Fruit fly (Drosophila melanogaster) whole organism, wandering third instar larva: ENCODE results near the gene trbl.
A peak's percentile ranks its signal among the peaks of the same experiment; 100 is the strongest.

Experiments used
- Abd-B ChIP-seq: fragments of >200 bp; optimal IDR thresholded peaks from 2 replicates; lab custom pipeline; 2017; ENCODE audit warnings: missing biosample characterization, missing genetic modification characterization
- CG32264 ChIP-seq: fragments of 200-800 bp; sonication (Bioruptor generic); optimal IDR thresholded peaks from 2 replicates; lab custom pipeline; 2016; ENCODE audit warnings: missing biosample characterization, missing genetic modification characterization
- CG9705 ChIP-seq: fragments of 200-800 bp; sonication (Bioruptor generic); optimal IDR thresholded peaks from 2 replicates; lab custom pipeline; 2018; ENCODE audit warnings: missing biosample characterization, mild to moderate bottlenecking, missing genetic modification characterization
- CrebA ChIP-seq: fragments of 200-800 bp; sonication (Bioruptor generic); optimal IDR thresholded peaks from 2 replicates; lab custom pipeline; 2016; ENCODE audit warnings: missing biosample characterization, mild to moderate bottlenecking, missing genetic modification characterization, borderline replicate concordance
- Dfd ChIP-seq: fragments of >200 bp; optimal IDR thresholded peaks from 2 replicates; lab custom pipeline; 2017; ENCODE audit warnings: missing biosample characterization, missing genetic modification characterization
- Dif ChIP-seq: fragments of 200-275, 200-300 bp; sonication (Bioruptor generic); optimal IDR thresholded peaks from 2 replicates; lab custom pipeline; 2018; ENCODE audit warnings: missing biosample characterization, missing genetic modification characterization; ENCODE audit not compliant: partially characterized antibody
- GATAd ChIP-seq: sonication (Bioruptor generic); optimal IDR thresholded peaks from 2 replicates; lab custom pipeline; 2016; ENCODE audit warnings: missing biosample characterization, missing genetic modification characterization
- HLH106 ChIP-seq: fragments of 200-800 bp; optimal IDR thresholded peaks from 3 replicates; lab custom pipeline; 2019; ENCODE audit warnings: missing biosample characterization, mild to moderate bottlenecking, missing genetic modification characterization, moderate library complexity
- Hnf4 ChIP-seq: fragments of 200-800 bp; sonication (Bioruptor generic); optimal IDR thresholded peaks from 2 replicates; lab custom pipeline; 2016; ENCODE audit warnings: missing biosample characterization, mild to moderate bottlenecking, missing genetic modification characterization
- Hr78 ChIP-seq: fragments of >200 bp; optimal IDR thresholded peaks from 2 replicates; lab custom pipeline; 2017; ENCODE audit warnings: missing biosample characterization, missing genetic modification characterization
- Hr83 ChIP-seq: fragments of 200-300 bp; sonication (Bioruptor generic); optimal IDR thresholded peaks from 2 replicates; lab custom pipeline; 2016; ENCODE audit warnings: missing biosample characterization, mild to moderate bottlenecking, missing genetic modification characterization, moderate library complexity; ENCODE audit not compliant: poor library complexity, severe bottlenecking
- Jra ChIP-seq: sonication (Bioruptor generic); optimal IDR thresholded peaks from 2 replicates; lab custom pipeline; 2016; ENCODE audit warnings: missing biosample characterization, missing genetic modification characterization
- Mio ChIP-seq: sonication (Bioruptor generic); optimal IDR thresholded peaks from 2 replicates; lab custom pipeline; 2016; ENCODE audit warnings: missing biosample characterization, missing genetic modification characterization
- Myc ChIP-seq: fragments of >200 bp; optimal IDR thresholded peaks from 2 replicates; lab custom pipeline; 2017
- N ChIP-seq: fragments of >200 bp; optimal IDR thresholded peaks from 2 replicates; lab custom pipeline; 2018; ENCODE audit warnings: missing biosample characterization, missing external identifiers, missing genetic modification characterization
- OdsH ChIP-seq: fragments of 200-800 bp; sonication (Bioruptor generic); optimal IDR thresholded peaks from 2 replicates; lab custom pipeline; 2016; ENCODE audit warnings: missing biosample characterization, mild to moderate bottlenecking, missing genetic modification characterization
- Rel ChIP-seq, 2 experiments: fragments of 200-800 bp; sonication (Bioruptor generic) in 1 of 2; optimal IDR thresholded peaks; 2 replicates in 1 of 2; 3 replicates in 1 of 2; lab custom pipeline; 2016 to 2019; ENCODE audit warnings: mild to moderate bottlenecking in 2 of 2, missing biosample characterization in 2 of 2, missing genetic modification characterization in 2 of 2, moderate library complexity in 1 of 2
- Sp1 ChIP-seq: fragments of 200-800 bp; sonication (Bioruptor generic); optimal IDR thresholded peaks from 3 replicates; lab custom pipeline; 2019; ENCODE audit warnings: missing biosample characterization, mild to moderate bottlenecking, missing genetic modification characterization, moderate library complexity
- Vsx2 ChIP-seq: fragments of 200-300, 225-300 bp; sonication (Bioruptor generic); optimal IDR thresholded peaks from 2 replicates; lab custom pipeline; 2018; ENCODE audit warnings: missing biosample characterization, missing genetic modification characterization; ENCODE audit not compliant: partially characterized antibody
- br ChIP-seq: fragments of 200-800 bp; sonication (Bioruptor generic); optimal IDR thresholded peaks from 2 replicates; lab custom pipeline; 2016; ENCODE audit warnings: missing biosample characterization, missing genetic modification characterization
- brk ChIP-seq: fragments of 200-800 bp; sonication (Bioruptor generic); optimal IDR thresholded peaks from 2 replicates; lab custom pipeline; 2016; ENCODE audit warnings: missing biosample characterization, mild to moderate bottlenecking, missing genetic modification characterization
- dl ChIP-seq, 2 experiments: fragments of 175-275, 200-275 bp in 1 of 2; fragments of 200-275 bp in 1 of 2; sonication (Bioruptor generic); optimal IDR thresholded peaks; lab custom pipeline; 2018; ENCODE audit warnings: mild to moderate bottlenecking in 2 of 2, missing biosample characterization in 2 of 2, missing genetic modification characterization in 2 of 2, moderate library complexity in 2 of 2; ENCODE audit not compliant: partially characterized antibody in 2 of 2, insufficient read depth in 1 of 2
- dmrt93B ChIP-seq: fragments of 200-800 bp; sonication (Bioruptor generic); optimal IDR thresholded peaks from 2 replicates; lab custom pipeline; 2018; ENCODE audit warnings: missing biosample characterization, mild to moderate bottlenecking, missing genetic modification characterization
- dsf ChIP-seq: sonication (Bioruptor generic); optimal IDR thresholded peaks from 2 replicates; lab custom pipeline; 2016; ENCODE audit warnings: missing biosample characterization, missing genetic modification characterization, borderline replicate concordance
- ey ChIP-seq: fragments of 200-800 bp; sonication (Bioruptor generic); optimal IDR thresholded peaks from 2 replicates; lab custom pipeline; 2016; ENCODE audit warnings: missing biosample characterization, missing genetic modification characterization
- foxo ChIP-seq, 2 experiments: fragments of 200-800 bp; sonication (Bioruptor generic); optimal IDR thresholded peaks; 2 replicates in 1 of 2; 3 replicates in 1 of 2; lab custom pipeline; 2016 to 2017; ENCODE audit warnings: missing biosample characterization in 2 of 2, missing genetic modification characterization in 2 of 2
- fru ChIP-seq: fragments of 200-800 bp; sonication (Bioruptor generic); optimal IDR thresholded peaks from 3 replicates; lab custom pipeline; 2016; ENCODE audit warnings: missing biosample characterization, mild to moderate bottlenecking, missing genetic modification characterization
- h ChIP-seq: fragments of 200-800 bp; sonication (Bioruptor generic); optimal IDR thresholded peaks from 3 replicates; lab custom pipeline; 2016; ENCODE audit warnings: missing biosample characterization, mild to moderate bottlenecking, missing genetic modification characterization
- jim ChIP-seq: fragments of 175-275, 200-325 bp; sonication (Bioruptor generic); optimal IDR thresholded peaks from 2 replicates; lab custom pipeline; 2016; ENCODE audit warnings: missing biosample characterization, mild to moderate bottlenecking, missing genetic modification characterization
- lola ChIP-seq: fragments of >200 bp; optimal IDR thresholded peaks from 2 replicates; lab custom pipeline; 2017; ENCODE audit warnings: missing biosample characterization, missing genetic modification characterization
- pan ChIP-seq: fragments of >200 bp; optimal IDR thresholded peaks from 2 replicates; lab custom pipeline; 2017
- psq ChIP-seq: fragments of 200-800 bp; sonication (Bioruptor generic); optimal IDR thresholded peaks from 3 replicates; lab custom pipeline; 2017; ENCODE audit warnings: missing biosample characterization, mild to moderate bottlenecking, missing genetic modification characterization, moderate library complexity
- rgr ChIP-seq: fragments of 200-800 bp; sonication (Bioruptor generic); optimal IDR thresholded peaks from 3 replicates; lab custom pipeline; 2016; ENCODE audit warnings: missing biosample characterization, mild to moderate bottlenecking, missing genetic modification characterization
- sage ChIP-seq: fragments of 200-800 bp; sonication (Bioruptor generic); optimal IDR thresholded peaks from 2 replicates; lab custom pipeline; 2016; ENCODE audit warnings: missing biosample characterization, mild to moderate bottlenecking, missing genetic modification characterization
- sv ChIP-seq: fragments of 200-800 bp; sonication (Bioruptor generic); optimal IDR thresholded peaks from 3 replicates; lab custom pipeline; 2016; ENCODE audit warnings: missing biosample characterization, missing genetic modification characterization
- tai ChIP-seq: sonication (Bioruptor generic); optimal IDR thresholded peaks from 2 replicates; lab custom pipeline; 2016; ENCODE audit warnings: missing biosample characterization, missing genetic modification characterization
- usp ChIP-seq: fragments of >200 bp; optimal IDR thresholded peaks from 2 replicates; lab custom pipeline; 2017; ENCODE audit warnings: missing biosample characterization, missing genetic modification characterization
- woc ChIP-seq: sonication (Bioruptor generic); optimal IDR thresholded peaks from 2 replicates; lab custom pipeline; 2016; ENCODE audit warnings: missing biosample characterization, mild to moderate bottlenecking, missing genetic modification characterization

The trbl gene

DNA sequence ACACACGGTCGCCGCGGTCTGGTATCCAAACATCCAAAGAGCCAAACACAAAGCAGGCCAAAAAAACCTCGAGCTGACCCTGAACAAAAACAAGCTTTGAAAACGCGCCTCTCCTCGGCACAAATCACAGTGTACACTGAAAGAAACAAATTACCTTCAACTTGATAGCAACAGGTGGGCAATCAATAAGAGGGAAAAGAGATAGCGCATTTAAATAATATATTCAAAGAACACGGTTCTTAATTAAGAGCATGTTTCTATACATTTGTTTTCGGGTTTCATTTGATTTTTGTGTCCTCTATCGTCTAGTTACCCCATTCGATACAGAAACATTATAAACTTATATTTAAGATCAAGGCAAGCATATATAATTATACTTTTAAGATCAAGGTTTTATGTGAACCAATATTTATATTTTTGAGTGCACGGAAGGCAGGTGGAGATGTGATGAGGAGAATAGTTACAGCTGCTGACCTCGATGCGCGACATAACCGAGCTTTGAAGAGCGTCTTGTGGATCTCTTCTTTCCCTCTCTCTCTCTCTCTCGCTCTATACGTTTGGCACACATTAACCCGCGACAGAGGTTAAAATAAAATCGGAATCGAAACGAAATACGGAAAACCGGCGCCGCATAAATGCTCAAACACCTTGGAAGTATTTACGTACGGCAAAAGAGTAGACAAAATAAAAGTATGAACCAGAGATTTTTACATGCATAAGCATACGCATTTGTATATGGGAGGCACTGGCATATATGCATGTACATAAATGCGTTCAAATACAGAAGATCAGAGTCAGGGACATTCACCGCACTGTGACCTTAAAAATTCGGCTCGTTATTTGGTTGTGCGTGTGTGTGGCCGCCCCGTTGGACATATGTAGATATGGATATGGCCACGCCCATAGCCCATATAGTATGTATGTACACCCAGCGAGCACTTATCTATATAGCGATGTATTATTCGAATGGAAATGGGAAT, 2.9 kb downstream of the trbl start:
- TF ChIP-seq Hnf4 (GFP tag; lab: Kevin White, UChicago) (peak; percentile 25), CrebA (no peak), N (GFP tag; lab: Kevin White, UChicago) (no peak), h (GFP tag; lab: Kevin White, UChicago) (peak; percentile 76), Hr83 (no peak), usp (GFP tag; lab: Kevin White, UChicago) (no peak), sv (GFP tag; lab: Kevin White, UChicago) (peak; percentile 82), rgr (GFP tag; lab: Kevin White, UChicago) (peak; percentile 75), pan (lab: Kevin White, UChicago) (no peak), HLH106 (tag; lab: Kevin White, UChicago) (peak; percentile 59), foxo (GFP tag; optimal IDR thresholded peaks at IDR 0.05; lab: Kevin White, UChicago) (peak in 1 of 2 experiments; percentile 79), brk (GFP tag; lab: Kevin White, UChicago) (peak; percentile 64), ey (GFP tag; lab: Kevin White, UChicago) (peak; percentile 72), Hr78 (GFP tag; lab: Kevin White, UChicago) (no peak), Abd-B (GFP tag; lab: Kevin White, UChicago) (no peak), Sp1 (GFP tag; lab: Kevin White, UChicago) (peak; percentile 60), CG9705 (GFP tag; lab: Kevin White, UChicago) (peak; percentile 6), woc (GFP tag; lab: Kevin White, UChicago) (peak; percentile 55), dl (GFP tag; optimal IDR thresholded peaks at IDR 0.05; lab: Kevin White, UChicago; ENCODE audit: insufficient read depth in 1 of 2, partially characterized antibody in 2 of 2) (no peak), fru (peak; percentile 69), Myc (lab: Kevin White, UChicago) (no peak), OdsH (GFP tag; lab: Kevin White, UChicago) (peak; percentile 66), dsf (GFP tag; lab: Kevin White, UChicago) (no peak), br (GFP tag; lab: Kevin White, UChicago) (peak; percentile 69), dmrt93B (GFP tag; lab: Kevin White, UChicago) (peak; percentile 21), tai (no peak), Vsx2 (GFP tag; lab: Kevin White, UChicago) (no peak), lola (GFP tag; lab: Kevin White, UChicago) (no peak), CG32264 (GFP tag; lab: Kevin White, UChicago) (no peak), sage (GFP tag; lab: Kevin White, UChicago) (peak; percentile 19), Dfd (no peak), Mio (GFP tag; lab: Kevin White, UChicago) (no peak), GATAd (no peak), Jra (GFP tag; lab: Kevin White, UChicago) (peak; percentile 17), jim (GFP tag; lab: Kevin White, UChicago) (no peak), Rel (GFP tag; optimal IDR thresholded peaks at IDR 0.05; lab: Kevin White, UChicago) (no peak), Rel (tag; optimal IDR thresholded peaks at IDR 0.05; lab: Kevin White, UChicago) (no peak), psq (peak; percentile 59), Dif (peak; percentile 14)

dm6 chr3L:20397770-20398169, 3.6 kb downstream of the trbl start:
- TF ChIP-seq Jra (GFP tag; lab: Kevin White, UChicago) (no peak), lola (GFP tag; lab: Kevin White, UChicago) (no peak), CrebA (no peak), pan (lab: Kevin White, UChicago) (no peak), brk (GFP tag; lab: Kevin White, UChicago) (no peak), CG9705 (GFP tag; lab: Kevin White, UChicago) (no peak), N (GFP tag; lab: Kevin White, UChicago) (no peak), sage (GFP tag; lab: Kevin White, UChicago) (no peak), CG32264 (GFP tag; lab: Kevin White, UChicago) (no peak)
- TF ChIP-seq, all 38 proteins: peak for 0
